Fruit fly (Drosophila melanogaster) whole organism, embryonic: ENCODE results near the gene Jhbp7.
A peak's percentile ranks its signal among the peaks of the same experiment; 100 is the strongest.

ENCODE experiments used
- CG10147 ChIP-seq: fragments of 200-800 bp; sonication (Bioruptor generic); optimal IDR thresholded peaks from 2 replicates; lab custom pipeline; 2019; ENCODE audit warnings: missing biosample characterization, mild to moderate bottlenecking, missing genetic modification characterization, moderate library complexity
- CG10462 ChIP-seq: fragments of 200-800 bp; sonication (Bioruptor generic); optimal IDR thresholded peaks from 2 replicates; lab custom pipeline; 2016; ENCODE audit warnings: missing biosample characterization, missing genetic modification characterization
- CG13624 ChIP-seq: fragments of 200-800 bp; sonication (Bioruptor generic); optimal IDR thresholded peaks from 2 replicates; lab custom pipeline; 2016; ENCODE audit warnings: missing biosample characterization, missing genetic modification characterization
- CG14441 ChIP-seq: fragments of 200-800 bp; sonication (Bioruptor generic); IDR thresholded peaks from 2 replicates; pipeline ENCODE4 v1.3.6; 2022; ENCODE audit warnings: missing biosample characterization, missing genetic modification characterization
- CG15011 ChIP-seq: fragments of 200-800 bp; sonication (Bioruptor generic); optimal IDR thresholded peaks from 3 replicates; lab custom pipeline; 2018; ENCODE audit warnings: missing biosample characterization, mild to moderate bottlenecking, missing genetic modification characterization
- CG15269 ChIP-seq: fragments of 200-800 bp; sonication (Bioruptor generic); optimal IDR thresholded peaks from 2 replicates; lab custom pipeline; 2018; ENCODE audit warnings: missing biosample characterization, mild to moderate bottlenecking, missing genetic modification characterization, moderate library complexity
- CG1529 ChIP-seq: fragments of 200-800 bp; sonication (Bioruptor generic); optimal IDR thresholded peaks from 3 replicates; lab custom pipeline; 2018; ENCODE audit warnings: missing biosample characterization, missing genetic modification characterization
- CG17359 ChIP-seq: fragments of 200-800 bp; sonication (Bioruptor generic); optimal IDR thresholded peaks from 3 replicates; lab custom pipeline; 2018; ENCODE audit warnings: missing biosample characterization, mild to moderate bottlenecking, missing genetic modification characterization, moderate library complexity
- CG2202 ChIP-seq: fragments of 200-800 bp; sonication (Bioruptor generic); optimal IDR thresholded peaks from 2 replicates; lab custom pipeline; 2018; ENCODE audit warnings: missing biosample characterization, mild to moderate bottlenecking, missing genetic modification characterization
- CG32767 ChIP-seq: fragments of 200-800 bp; sonication (Bioruptor generic); IDR thresholded peaks from 2 replicates; pipeline ENCODE4 v1.3.6; 2022; ENCODE audit warnings: missing biosample characterization, missing genetic modification characterization
- CG3407 ChIP-seq: fragments of 200-800 bp; sonication (Bioruptor generic); optimal IDR thresholded peaks from 2 replicates; lab custom pipeline; 2018; ENCODE audit warnings: missing biosample characterization, mild to moderate bottlenecking, missing genetic modification characterization
- CG3838 ChIP-seq: fragments of 200-800 bp; sonication (Bioruptor generic); optimal IDR thresholded peaks from 3 replicates; lab custom pipeline; 2016; ENCODE audit warnings: missing biosample characterization, missing genetic modification characterization
- CG3847 ChIP-seq: fragments of 200-800 bp; sonication (Bioruptor generic); IDR thresholded peaks from 2 replicates; pipeline ENCODE4 v1.3.6; 2022; ENCODE audit warnings: missing biosample characterization, missing genetic modification characterization
- CG4360 ChIP-seq: fragments of 200-800 bp; sonication (Bioruptor generic); IDR thresholded peaks from 2 replicates; pipeline ENCODE4 v1.3.6; 2022; ENCODE audit warnings: missing biosample characterization, missing genetic modification characterization
- CG4820 ChIP-seq: fragments of 200-800 bp; sonication (Bioruptor generic); optimal IDR thresholded peaks from 3 replicates; lab custom pipeline; 2016; ENCODE audit warnings: missing biosample characterization, missing genetic modification characterization
- CG7372 ChIP-seq: fragments of 200-800 bp; sonication (Bioruptor generic); IDR thresholded peaks from 2 replicates; pipeline ENCODE4 v1.3.6; 2022; ENCODE audit warnings: missing biosample characterization, missing genetic modification characterization
- CG8089 ChIP-seq: fragments of 200-800 bp; sonication (Bioruptor generic); optimal IDR thresholded peaks from 3 replicates; lab custom pipeline; 2016; ENCODE audit warnings: missing biosample characterization, missing genetic modification characterization
- CG9876 ChIP-seq: fragments of 200-800 bp; sonication (Bioruptor generic); optimal IDR thresholded peaks from 2 replicates; lab custom pipeline; 2016; ENCODE audit warnings: missing biosample characterization, missing genetic modification characterization
- CoRest ChIP-seq: fragments of 200-800 bp; sonication (Bioruptor generic); optimal IDR thresholded peaks from 3 replicates; lab custom pipeline; 2018; ENCODE audit warnings: missing biosample characterization, mild to moderate bottlenecking, missing genetic modification characterization, moderate library complexity
- Dad ChIP-seq: fragments of 200-800 bp; sonication (Bioruptor generic); optimal IDR thresholded peaks from 3 replicates; lab custom pipeline; 2016; ENCODE audit warnings: missing biosample characterization, missing genetic modification characterization
- Dip3 ChIP-seq: fragments of 200-800 bp; sonication (Bioruptor generic); optimal IDR thresholded peaks from 3 replicates; lab custom pipeline; 2016; ENCODE audit warnings: missing biosample characterization, missing genetic modification characterization
- Fer1 ChIP-seq: fragments of 200-800 bp; sonication (Bioruptor generic); optimal IDR thresholded peaks from 2 replicates; lab custom pipeline; 2017; ENCODE audit warnings: missing biosample characterization, mild to moderate bottlenecking, missing genetic modification characterization
- Fer2 ChIP-seq: fragments of 200-800 bp; sonication (Bioruptor generic); optimal IDR thresholded peaks from 2 replicates; lab custom pipeline; 2018; ENCODE audit warnings: missing biosample characterization, mild to moderate bottlenecking, missing genetic modification characterization, moderate library complexity
- HLH4C ChIP-seq: fragments of 200-800 bp; sonication (Bioruptor generic); IDR thresholded peaks from 3 replicates; pipeline ENCODE4 v1.3.6; 2022; ENCODE audit warnings: missing biosample characterization, missing genetic modification characterization; ENCODE audit not compliant: partially characterized antibody
- Hand ChIP-seq: fragments of 200-800 bp; sonication (Bioruptor generic); optimal IDR thresholded peaks from 2 replicates; lab custom pipeline; 2017; ENCODE audit warnings: mild to moderate bottlenecking, missing biosample characterization, missing genetic modification reagents, missing genetic modification characterization
- Hmr ChIP-seq: fragments of 200-800 bp; sonication (Bioruptor generic); optimal IDR thresholded peaks from 3 replicates; lab custom pipeline; 2017; ENCODE audit warnings: mild to moderate bottlenecking, missing biosample characterization, missing genetic modification reagents, missing genetic modification characterization
- Hr3 ChIP-seq: fragments of 200-800 bp; sonication (Bioruptor generic); optimal IDR thresholded peaks from 3 replicates; lab custom pipeline; 2016; ENCODE audit warnings: missing biosample characterization, missing genetic modification characterization
- Hr51 ChIP-seq, 2 experiments: fragments of 200-800 bp; sonication (Bioruptor generic); optimal IDR thresholded peaks; 2 replicates in 1 of 2; 3 replicates in 1 of 2; lab custom pipeline; 2016 to 2018; ENCODE audit warnings: missing biosample characterization in 2 of 2, missing genetic modification characterization in 2 of 2, mild to moderate bottlenecking in 1 of 2, moderate library complexity in 1 of 2
- Hsf ChIP-seq: fragments of 200-800 bp; sonication (Bioruptor generic); optimal IDR thresholded peaks from 3 replicates; lab custom pipeline; 2016; ENCODE audit warnings: missing biosample characterization, missing genetic modification characterization
- Oli ChIP-seq: fragments of 200-800 bp; sonication (Bioruptor generic); optimal IDR thresholded peaks from 2 replicates; lab custom pipeline; 2018; ENCODE audit warnings: missing biosample characterization, mild to moderate bottlenecking, missing genetic modification characterization, moderate library complexity
- Pdp1 ChIP-seq, 2 experiments: fragments of 200-800 bp; sonication (Bioruptor generic); optimal IDR thresholded peaks; 3 replicates each; lab custom pipeline; 2016; ENCODE audit warnings: missing biosample characterization in 2 of 2, missing genetic modification characterization in 2 of 2, mild to moderate bottlenecking in 1 of 2, moderate library complexity in 1 of 2
- Sin3A ChIP-seq: fragments of >200 bp; optimal IDR thresholded peaks from 2 replicates; lab custom pipeline; 2018
- Stat92E ChIP-seq, 3 experiments: fragments of >200 bp in 2 of 3; fragments of 200-800 bp in 1 of 3; sonication (Bioruptor generic) in 1 of 3; optimal IDR thresholded peaks; 2 replicates each; lab custom pipeline; 2017 to 2019; ENCODE audit warnings: missing biosample characterization in 3 of 3, missing genetic modification characterization in 3 of 3, mild to moderate bottlenecking in 1 of 3, moderate library complexity in 1 of 3
- ara ChIP-seq: fragments of 200-800 bp; sonication (Bioruptor generic); IDR thresholded peaks from 2 replicates; pipeline ENCODE4 v1.3.6; 2022; ENCODE audit warnings: missing biosample characterization, missing genetic modification characterization
- br ChIP-seq: fragments of >200 bp; optimal IDR thresholded peaks from 2 replicates; lab custom pipeline; 2017
- chm ChIP-seq: fragments of 200-800 bp; sonication (Bioruptor generic); IDR thresholded peaks from 2 replicates; pipeline ENCODE4 v1.3.6; 2022; ENCODE audit warnings: missing biosample characterization, missing genetic modification characterization
- crol ChIP-seq: fragments of 200-800 bp; sonication (Bioruptor generic); IDR thresholded peaks from 2 replicates; pipeline ENCODE4 v1.3.6; 2022; ENCODE audit warnings: missing biosample characterization, missing genetic modification characterization
- en ChIP-seq: fragments of 200-800 bp; sonication (Bioruptor generic); optimal IDR thresholded peaks from 2 replicates; lab custom pipeline; 2016; ENCODE audit warnings: missing biosample characterization, missing genetic modification characterization
- gfzf ChIP-seq: fragments of 200-800 bp; sonication (Bioruptor generic); optimal IDR thresholded peaks from 2 replicates; lab custom pipeline; 2016; ENCODE audit warnings: missing biosample characterization, mild to moderate bottlenecking, missing genetic modification characterization, moderate library complexity
- grau ChIP-seq: fragments of 200-800 bp; optimal IDR thresholded peaks from 3 replicates; lab custom pipeline; 2019; ENCODE audit warnings: missing biosample characterization, mild to moderate bottlenecking, missing genetic modification characterization, moderate library complexity
- kni ChIP-seq: fragments of 200-800 bp; sonication (Bioruptor generic); optimal IDR thresholded peaks from 3 replicates; lab custom pipeline; 2017; ENCODE audit warnings: mild to moderate bottlenecking, missing biosample characterization, missing genetic modification reagents, missing genetic modification characterization
- lola ChIP-seq, 3 experiments: fragments of >200 bp in 2 of 3; fragments of 200-800 bp in 1 of 3; sonication (Bioruptor generic) in 1 of 3; optimal IDR thresholded peaks; 2 replicates each; lab custom pipeline; 2017 to 2019; ENCODE audit warnings: missing biosample characterization in 3 of 3, missing genetic modification characterization in 3 of 3, mild to moderate bottlenecking in 1 of 3, moderate library complexity in 1 of 3
- onecut ChIP-seq: fragments of 200-800 bp; sonication (Bioruptor generic); IDR thresholded peaks from 2 replicates; pipeline ENCODE4 v1.3.6; 2022; ENCODE audit warnings: missing biosample characterization, missing genetic modification characterization
- prd ChIP-seq, 3 experiments: fragments of >200 bp in 2 of 3; fragments of 200-800 bp in 1 of 3; sonication (Bioruptor generic) in 1 of 3; optimal IDR thresholded peaks in 2 of 3; IDR thresholded peaks in 1 of 3; 2 replicates in 2 of 3; 3 replicates in 1 of 3; pipeline versions ENCODE4 v1.3.6 to Lab custom; 2017 to 2022; ENCODE audit warnings: missing biosample characterization in 1 of 3, missing genetic modification characterization in 1 of 3
- pum ChIP-seq: fragments of 200-800 bp; sonication (Bioruptor generic); optimal IDR thresholded peaks from 2 replicates; lab custom pipeline; 2016; ENCODE audit warnings: missing biosample characterization, missing genetic modification characterization
- stc ChIP-seq: fragments of 200-800 bp; sonication (Bioruptor generic); IDR thresholded peaks from 2 replicates; pipeline ENCODE4 v1.3.6; 2022; ENCODE audit warnings: missing biosample characterization, missing genetic modification characterization
- tup ChIP-seq: fragments of 200-800 bp; sonication (Bioruptor generic); optimal IDR thresholded peaks from 2 replicates; lab custom pipeline; 2016; ENCODE audit warnings: missing biosample characterization, mild to moderate bottlenecking, missing genetic modification characterization, moderate library complexity
- vfl ChIP-seq: fragments of 200-800 bp; sonication (Bioruptor generic); optimal IDR thresholded peaks from 2 replicates; lab custom pipeline; 2016; ENCODE audit warnings: missing biosample characterization, missing genetic modification characterization
- vvl ChIP-seq: fragments of 200-800 bp; sonication (Bioruptor generic); IDR thresholded peaks from 2 replicates; pipeline ENCODE4 v1.3.6; 2022; ENCODE audit warnings: missing biosample characterization, missing genetic modification characterization
- zen ChIP-seq: fragments of 200-800 bp; sonication (Bioruptor generic); optimal IDR thresholded peaks from 3 replicates; lab custom pipeline; 2018; ENCODE audit warnings: missing biosample characterization, mild to moderate bottlenecking, missing genetic modification characterization, moderate library complexity

Jhbp7 gene

DNA sequence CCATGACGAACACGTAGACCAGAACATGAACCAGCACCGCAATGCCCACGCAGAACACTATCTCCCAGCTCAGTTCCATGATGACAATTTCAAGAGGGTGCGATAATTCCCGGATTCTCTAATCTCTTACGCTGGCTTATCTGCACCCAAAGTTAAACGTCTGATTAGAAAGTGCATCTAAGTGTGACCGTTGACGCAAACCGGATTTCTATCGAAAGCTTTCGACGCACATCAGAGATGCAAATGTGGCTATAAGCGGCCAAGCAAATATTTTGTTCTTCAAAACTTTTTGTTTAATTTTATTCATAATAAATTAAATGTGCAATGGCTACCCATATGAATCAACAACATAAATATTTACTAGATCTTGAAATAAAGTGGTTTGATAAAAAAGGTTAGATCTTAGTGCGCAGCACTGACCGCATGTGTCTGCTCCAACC is 24.9 kb downstream of the Jhbp7 start, which contains the start of the genes Kdsr and CG11858 (continued):
- TF ChIP-seq Hmr (peak; percentile 67), br (no peak), onecut (no peak; the same call in 1 of the 2 replicates), Stat92E (GFP tag; optimal IDR thresholded peaks at IDR 0.05; lab: Kevin White, UChicago) (no peak), CG10147 (GFP tag; lab: Kevin White, UChicago) (peak; percentile 63), en (no peak), CG15011 (no peak), CG8089 (GFP tag; lab: Kevin White, UChicago) (no peak), CG15269 (tag; lab: Kevin White, UChicago) (no peak), Sin3A (lab: Kevin White, UChicago) (peak; percentile 59), Hsf (GFP tag; lab: Kevin White, UChicago) (peak; percentile 70), Dip3 (GFP tag; lab: Kevin White, UChicago) (peak; percentile 50), prd (optimal IDR thresholded peaks at IDR 0.05; lab: Kevin White, UChicago) (no peak), prd (GFP tag; IDR thresholded peaks at IDR 0.05; lab: Robert Waterston, UW) (peak; percentile 85), lola (GFP tag; optimal IDR thresholded peaks at IDR 0.05; lab: Kevin White, UChicago) (peak in 1 of 3 experiments; percentile 53), CG1529 (GFP tag; lab: Kevin White, UChicago) (no peak), Oli (peak; percentile 46), stc (GFP tag; lab: Robert Waterston, UW) (0 out of 2 replicates have a peak, but pooled peaks have one; percentile 10), ara (peak; percentile 57; the same call in 1 of the 2 replicates), grau (tag; lab: Kevin White, UChicago) (peak; percentile 73), CG4820 (peak; percentile 23), kni (GFP tag; lab: Kevin White, UChicago) (peak; percentile 6), HLH4C (no peak), CG14441 (GFP tag; lab: Robert Waterston, UW) (peak; percentile 72), CG7372 (GFP tag; lab: Robert Waterston, UW) (peak; percentile 35; the same call in 1 of the 2 replicates), CG13624 (peak; percentile 61), vfl (peak; percentile 3), Hr3 (GFP tag; lab: Kevin White, UChicago) (peak; percentile 63), gfzf (peak; percentile 66), Pdp1 (GFP tag; optimal IDR thresholded peaks at IDR 0.05; lab: Kevin White, UChicago) (peak; percentile 63 to 70), CG9876 (GFP tag; lab: Kevin White, UChicago) (no peak), Dad (GFP tag; lab: Kevin White, UChicago) (peak; percentile 60), CG3847 (GFP tag; lab: Robert Waterston, UW) (peak; percentile 68), crol (GFP tag; lab: Robert Waterston, UW) (no peak), zen (tag; lab: Kevin White, UChicago) (peak; percentile 51), vvl (peak; percentile 91), pum (peak; percentile 45), CG2202 (tag; lab: Kevin White, UChicago) (peak; percentile 7), CG10462 (GFP tag; lab: Kevin White, UChicago) (peak; percentile 19), chm (GFP tag; lab: Robert Waterston, UW) (0 out of 2 replicates have a peak, but pooled peaks have one; percentile 5), CG3407 (no peak), CG3838 (GFP tag; lab: Kevin White, UChicago) (peak; percentile 42), Hand (GFP tag; lab: Kevin White, UChicago) (no peak), Hr51 (GFP tag; optimal IDR thresholded peaks at IDR 0.05; lab: Kevin White, UChicago) (peak in 1 of 2 experiments; percentile 56), Fer1 (GFP tag; lab: Kevin White, UChicago) (peak; percentile 77), CG32767 (GFP tag; lab: Robert Waterston, UW) (peak; percentile 23; the same call in 1 of the 2 replicates), Fer2 (tag; lab: Kevin White, UChicago) (peak; percentile 21), CG17359 (tag; lab: Kevin White, UChicago) (no peak), tup (GFP tag; lab: Kevin White, UChicago) (peak; percentile 9), CoRest (tag; lab: Kevin White, UChicago) (peak; percentile 71), CG4360 (GFP tag; lab: Robert Waterston, UW) (no peak)
